Worm (Caenorhabditis elegans) whole organism, mixed stage, embryonic: ENCODE results near the gene F58G6.3.

Experiments
- lin-13 ChIP-seq: fragments of 150-350 bp; optimal IDR thresholded peaks from 2 replicates; lab custom pipeline; 2014; ENCODE audit warnings: missing biosample characterization, missing genetic modification characterization
- nhr-237 ChIP-seq: fragments of 150-350 bp; optimal IDR thresholded peaks from 2 replicates; lab custom pipeline; 2014; ENCODE audit warnings: missing biosample characterization, missing genetic modification characterization
- nhr-28 ChIP-seq: fragments of 150-350 bp; optimal IDR thresholded peaks from 2 replicates; lab custom pipeline; 2014; ENCODE audit warnings: missing biosample characterization, missing genetic modification characterization

DNA sequence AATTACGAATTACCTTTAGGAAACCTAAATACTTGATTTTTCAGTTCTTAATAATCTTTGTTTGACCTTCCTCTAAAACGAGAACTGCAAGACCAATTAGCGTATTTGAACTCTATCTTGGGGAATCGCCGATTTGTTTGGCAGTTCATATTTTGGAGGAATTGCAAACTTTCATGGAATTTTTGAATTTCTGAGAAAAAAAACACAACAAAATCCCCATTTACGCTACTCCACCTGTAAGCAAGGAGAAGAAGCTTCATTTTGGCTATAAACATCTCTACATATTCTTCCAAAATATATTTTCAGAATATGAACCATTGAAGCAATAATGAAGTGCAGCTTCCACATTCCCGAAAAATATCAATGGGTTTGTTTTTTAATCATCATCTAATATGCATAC, 39.5 kb downstream of the F58G6.3 start, which contains the start of gene twk-9:
- TF ChIP-seq lin-13 (tag; lab: Kevin White, UChicago) (no peak), nhr-28 (no peak), nhr-237 (tag; lab: Kevin White, UChicago) (no peak)
